Worm (Caenorhabditis elegans) whole organism, L2 larva: ENCODE measurements around the gene F35E8.9.
"Not testable (repeated sequence)": the region's sequence is repeated elsewhere in the genome, so short reads cannot be mapped to it uniquely, and the experiment has no call there.

Experiments used
- F13H6.1 ChIP-seq: sonication (generic microtip); optimal IDR thresholded peaks from 2 replicates; lab custom pipeline; 2016; ENCODE audit warnings: missing genetic modification characterization, missing compliant biosample characterization
- R02D3.7 ChIP-seq: fragments of 150-350 bp; optimal IDR thresholded peaks from 2 replicates; lab custom pipeline; 2014; ENCODE audit warnings: missing biosample characterization, missing genetic modification characterization
- ZK546.5 ChIP-seq: sonication (generic microtip); optimal IDR thresholded peaks from 2 replicates; lab custom pipeline; 2017; ENCODE audit warnings: missing biosample characterization, missing genetic modification characterization
- alr-1 ChIP-seq: fragments of 150-350 bp; optimal IDR thresholded peaks from 2 replicates; lab custom pipeline; 2014; ENCODE audit warnings: missing biosample characterization, missing genetic modification characterization
- blmp-1 ChIP-seq: sonication (generic microtip); optimal IDR thresholded peaks from 2 replicates; lab custom pipeline; 2017; ENCODE audit warnings: missing genetic modification characterization, mild to moderate bottlenecking, missing compliant biosample characterization, antibody characterized with exemption, moderate library complexity; ENCODE audit not compliant: insufficient read depth
- ceh-16 ChIP-seq: fragments of 150-350 bp; optimal IDR thresholded peaks from 2 replicates; lab custom pipeline; 2014; ENCODE audit warnings: missing biosample characterization, missing genetic modification characterization
- dmd-4 ChIP-seq: sonication (generic microtip); optimal IDR thresholded peaks from 2 replicates; lab custom pipeline; 2017; ENCODE audit warnings: missing biosample characterization, missing genetic modification characterization
- elt-3 ChIP-seq: sonication (generic microtip); optimal IDR thresholded peaks from 2 replicates; lab custom pipeline; 2017; ENCODE audit warnings: missing biosample characterization, missing genetic modification characterization
- lin-11 ChIP-seq: fragments of 150-350 bp; sonication (generic microtip); optimal IDR thresholded peaks from 2 replicates; lab custom pipeline; 2014; ENCODE audit warnings: missing biosample characterization, missing genetic modification characterization, inconsistent platforms, mixed read lengths
- lin-39 ChIP-seq: fragments of 150-350 bp; optimal IDR thresholded peaks from 2 replicates; lab custom pipeline; 2014; ENCODE audit warnings: missing biosample characterization, missing genetic modification reagents, missing genetic modification characterization
- lsy-2 ChIP-seq, 2 experiments: fragments of 150-350 bp in 1 of 2; sonication (generic microtip) in 1 of 2; optimal IDR thresholded peaks; 2 replicates each; lab custom pipeline; 2014 to 2017; ENCODE audit warnings: missing biosample characterization in 2 of 2, missing genetic modification characterization in 2 of 2
- nhr-11 ChIP-seq: fragments of 150-350 bp; optimal IDR thresholded peaks from 2 replicates; lab custom pipeline; 2014; ENCODE audit warnings: missing biosample characterization, missing genetic modification characterization
- nhr-23 ChIP-seq: fragments of 150-350 bp; optimal IDR thresholded peaks from 2 replicates; lab custom pipeline; 2014; ENCODE audit warnings: missing biosample characterization, missing genetic modification reagents, missing genetic modification characterization
- zag-1 ChIP-seq: fragments of 150-350 bp; optimal IDR thresholded peaks from 2 replicates; lab custom pipeline; 2014; ENCODE audit warnings: missing biosample characterization, missing genetic modification characterization

- not testable (repeated sequence) for TF ChIP-seq zag-1; lsy-2 (tag; optimal IDR thresholded peaks at IDR 0.05; lab: Kevin White, UChicago); nhr-23 (tag; lab: Kevin White, UChicago); dmd-4 (tag; lab: Kevin White, UChicago); F13H6.1 (tag; lab: Kevin White, UChicago); R02D3.7 (tag; lab: Kevin White, UChicago); lin-11 (tag; lab: Kevin White, UChicago); elt-3 (tag; lab: Kevin White, UChicago); ceh-16 (tag; lab: Kevin White, UChicago); ZK546.5 (tag; lab: Kevin White, UChicago); blmp-1 (tag; lab: Kevin White, UChicago); lin-39 (tag; lab: Kevin White, UChicago); nhr-11 (tag; lab: Kevin White, UChicago); alr-1
Observed at ce11 chrV:15905530-15905929, 11.8 kb downstream of the F35E8.9 start, which contains the start of the genes F35E8.1 and F35E8.2.
